Worm (Caenorhabditis elegans) whole organism, L1 larva: Measurements from ENCODE around the gene gst-12.
A peak's percentile ranks its signal among the peaks of the same experiment; 100 is the strongest.

Experiments used
- blmp-1 ChIP-seq: fragments of 150-350 bp; optimal IDR thresholded peaks from 2 replicates; lab custom pipeline; 2014; ENCODE audit warnings: missing biosample characterization, missing genetic modification characterization
- lsy-2 ChIP-seq, 2 experiments: fragments of 150-350 bp; optimal IDR thresholded peaks; 2 replicates each; lab custom pipeline; 2014; ENCODE audit warnings: missing biosample characterization in 2 of 2, missing genetic modification characterization in 2 of 2
- nhr-19 ChIP-seq: fragments of 200-800 bp; sonication (Bioruptor generic); conservative IDR thresholded peaks from 2 replicates; pipeline ENCODE4 v1.3.6; 2022; ENCODE audit warnings: missing genetic modification characterization, missing compliant biosample characterization
- pqm-1 ChIP-seq: sonication (generic microtip); optimal IDR thresholded peaks from 3 replicates; lab custom pipeline; 2017; ENCODE audit warnings: missing biosample characterization, missing genetic modification characterization

DNA sequence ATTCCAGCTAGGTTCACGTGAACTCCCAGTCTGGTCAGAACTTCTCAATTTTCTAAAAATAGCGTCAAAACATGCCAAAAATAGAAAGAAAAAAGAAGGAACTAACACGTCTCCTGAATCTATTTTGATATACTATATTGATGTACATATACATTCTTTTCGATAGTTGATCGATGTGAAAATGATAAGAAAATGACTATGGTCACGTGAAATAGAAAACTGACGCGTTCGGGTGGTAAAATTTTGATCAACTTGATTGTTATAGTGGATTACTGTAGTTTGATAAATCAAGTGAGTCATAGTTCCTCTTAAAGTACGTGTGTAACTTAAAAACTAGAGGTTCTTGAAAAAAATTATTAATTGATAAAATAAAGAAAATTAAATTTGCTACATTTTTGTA, 46.6 kb upstream of the gst-12 start:
- TF ChIP-seq blmp-1, result peak; percentile 50
- TF ChIP-seq lsy-2 (tag; optimal IDR thresholded peaks at IDR 0.05; lab: Kevin White, UChicago), result peak in 1 of 2 experiments; percentile 78
- TF ChIP-seq pqm-1 (tag; lab: Kevin White, UChicago), result no peak
- no peak for TF ChIP-seq nhr-19 (GFP tag; lab: Robert Waterston, UW)
